Fruit fly (Drosophila melanogaster) whole organism, pupa: Measurements from ENCODE around the gene CheB98a.
A peak's percentile ranks its signal among the peaks of the same experiment; 100 is the strongest.

Experiments used
- CG12605 ChIP-seq: fragments of 200-800 bp; sonication (Bioruptor generic); IDR thresholded peaks from 2 replicates; pipeline ENCODE4 v1.3.6; 2022; ENCODE audit warnings: missing biosample characterization, missing genetic modification characterization
- CG13204 ChIP-seq: fragments of 200-800 bp; sonication (Bioruptor generic); optimal IDR thresholded peaks from 2 replicates; lab custom pipeline; 2018; ENCODE audit warnings: missing biosample characterization, mild to moderate bottlenecking, missing genetic modification characterization, moderate library complexity
- CG32121 ChIP-seq: fragments of 200-800 bp; sonication (Bioruptor generic); IDR thresholded peaks from 2 replicates; pipeline ENCODE4 v1.3.6; 2022; ENCODE audit warnings: missing biosample characterization, missing genetic modification characterization
- CG8159 ChIP-seq: fragments of 200-800 bp; sonication (Bioruptor generic); optimal IDR thresholded peaks from 3 replicates; lab custom pipeline; 2018; ENCODE audit warnings: missing biosample characterization, mild to moderate bottlenecking, missing genetic modification characterization, moderate library complexity
- CG8301 ChIP-seq: fragments of 200-800 bp; sonication (Bioruptor generic); optimal IDR thresholded peaks from 2 replicates; lab custom pipeline; 2018; ENCODE audit warnings: missing biosample characterization, mild to moderate bottlenecking, missing genetic modification characterization
- CG9948 ChIP-seq: fragments of 200-800 bp; sonication (Bioruptor generic); optimal IDR thresholded peaks from 2 replicates; lab custom pipeline; 2018; ENCODE audit warnings: missing biosample characterization, mild to moderate bottlenecking, missing genetic modification characterization, moderate library complexity
- D1 ChIP-seq: fragments of 200-800 bp; sonication (Bioruptor generic); optimal IDR thresholded peaks from 2 replicates; lab custom pipeline; 2018; ENCODE audit warnings: missing biosample characterization, mild to moderate bottlenecking, missing genetic modification characterization, moderate library complexity
- EcR ChIP-seq: fragments of 200-800 bp; sonication (Bioruptor generic); optimal IDR thresholded peaks from 3 replicates; lab custom pipeline; 2019; ENCODE audit warnings: missing biosample characterization, missing genetic modification characterization, mild to moderate bottlenecking, moderate library complexity, missing genetic modification reagents
- Pif1A ChIP-seq: fragments of 200-800 bp; sonication (Bioruptor generic); optimal IDR thresholded peaks from 3 replicates; lab custom pipeline; 2016; ENCODE audit warnings: missing biosample characterization, missing genetic modification characterization
- Pif1B ChIP-seq: fragments of 200-800 bp; sonication (Bioruptor generic); optimal IDR thresholded peaks from 3 replicates; lab custom pipeline; 2016; ENCODE audit warnings: missing biosample characterization, missing genetic modification characterization
- Snoo ChIP-seq: fragments of 200-800 bp; sonication (Bioruptor generic); optimal IDR thresholded peaks from 3 replicates; lab custom pipeline; 2017; ENCODE audit warnings: missing biosample characterization, mild to moderate bottlenecking, missing genetic modification characterization, inconsistent platforms
- fd96Ca ChIP-seq: fragments of 200-800 bp; sonication (Bioruptor generic); IDR thresholded peaks from 3 replicates; pipeline ENCODE4 v1.3.6; 2022; ENCODE audit warnings: missing biosample characterization, missing genetic modification characterization
- gl ChIP-seq: fragments of 200-800 bp; sonication (Bioruptor generic); optimal IDR thresholded peaks from 2 replicates; lab custom pipeline; 2018; ENCODE audit warnings: missing biosample characterization, mild to moderate bottlenecking, missing genetic modification characterization
- rn ChIP-seq: fragments of 200-800 bp; sonication (Bioruptor generic); IDR thresholded peaks from 2 replicates; pipeline ENCODE4 v1.3.6; 2022; ENCODE audit warnings: missing biosample characterization, missing genetic modification characterization

dm6 chr3R:28831626-28832267 lies 25.2 kb downstream of the CheB98a start, which contains the start of gene WASp:
- TF ChIP-seq fd96Ca (GFP tag; lab: Robert Waterston, UW) (no peak; the same call in 1 of the 3 replicates), CG13204 (no peak), D1 (tag; lab: Kevin White, UChicago) (no peak), CG32121 (GFP tag; lab: Robert Waterston, UW) (peak; percentile 25; the same call in 1 of the 2 replicates), CG8159 (peak; percentile 19), Snoo (no peak), rn (GFP tag; lab: Robert Waterston, UW) (0 out of 2 replicates have a peak, but pooled peaks have one; percentile 18), Pif1A (no peak), CG8301 (peak; percentile 4), CG9948 (tag; lab: Kevin White, UChicago) (no peak), EcR (GFP tag; lab: Kevin White, UChicago) (no peak), Pif1B (GFP tag; lab: Kevin White, UChicago) (peak; percentile 16), gl (tag; lab: Kevin White, UChicago) (peak; percentile 46), CG12605 (GFP tag; lab: Robert Waterston, UW) (peak; percentile 50)
